Fruit fly (Drosophila melanogaster) whole organism: ENCODE data around the gene CG42580.

Experiments
- pan ChIP-seq: fragments of >200 bp; optimal IDR thresholded peaks from 2 replicates; lab custom pipeline; 2017
- psq ChIP-seq: fragments of >200 bp; optimal IDR thresholded peaks from 2 replicates; lab custom pipeline; 2017

DNA sequence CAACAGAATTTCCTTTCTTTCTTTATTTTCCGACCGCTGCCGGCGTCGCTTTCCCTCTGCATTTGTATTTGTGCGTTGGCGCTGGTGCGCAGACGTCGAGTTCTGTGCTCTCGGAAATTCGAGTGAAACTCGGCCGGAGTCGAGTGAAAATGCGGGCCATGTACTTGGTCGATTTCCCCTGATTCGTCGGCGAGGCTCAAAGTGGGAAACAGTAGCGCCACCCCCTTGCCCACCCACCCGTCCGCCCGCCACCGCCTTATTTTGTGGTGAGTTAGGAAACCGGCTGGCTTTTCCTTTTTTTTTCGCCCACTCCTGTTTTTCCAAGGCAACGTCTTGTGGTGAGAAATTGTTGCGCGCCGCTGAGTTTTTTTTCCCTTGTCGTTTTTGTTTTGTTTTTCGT, 14.5 kb upstream of the CG42580 start:
- TF ChIP-seq psq (lab: Kevin White, UChicago) (no peak), pan (no peak)
